Fruit fly (Drosophila melanogaster) whole organism, prepupa: Measurements from ENCODE around the gene prt.

ENCODE experiments used
- Blimp-1 ChIP-seq: fragments of 200-800 bp; sonication (Bioruptor generic); optimal IDR thresholded peaks from 3 replicates; lab custom pipeline; 2017; ENCODE audit warnings: missing biosample characterization, missing genetic modification characterization, mild to moderate bottlenecking, moderate library complexity, missing genetic modification reagents
- CG10631 ChIP-seq: fragments of 200-800 bp; sonication (Bioruptor generic); optimal IDR thresholded peaks from 2 replicates; lab custom pipeline; 2016; ENCODE audit warnings: missing biosample characterization, missing genetic modification characterization
- CG10669 ChIP-seq: fragments of 200-800 bp; sonication (Bioruptor generic); optimal IDR thresholded peaks from 3 replicates; lab custom pipeline; 2018; ENCODE audit warnings: missing biosample characterization, mild to moderate bottlenecking, missing genetic modification characterization, moderate library complexity
- CG11294 ChIP-seq: fragments of 200-800 bp; sonication (Bioruptor generic); IDR thresholded peaks from 2 replicates; pipeline ENCODE4 v1.3.6; 2022; ENCODE audit warnings: missing biosample characterization, missing genetic modification characterization
- CG11762 ChIP-seq: fragments of 200-800 bp; sonication (Bioruptor generic); optimal IDR thresholded peaks from 3 replicates; lab custom pipeline; 2016; ENCODE audit warnings: missing biosample characterization, missing genetic modification characterization; ENCODE audit not compliant: insufficient read depth
- CG11902 ChIP-seq: fragments of 200-800 bp; sonication (Bioruptor generic); optimal IDR thresholded peaks from 3 replicates; lab custom pipeline; 2016; ENCODE audit warnings: missing biosample characterization, missing genetic modification characterization
- CG15336 ChIP-seq: fragments of 200-800 bp; sonication (Bioruptor generic); IDR thresholded peaks from 2 replicates; pipeline ENCODE4 v1.3.6; 2022; ENCODE audit warnings: missing biosample characterization, missing genetic modification characterization
- CG1621 ChIP-seq: fragments of 200-800 bp; sonication (Bioruptor generic); optimal IDR thresholded peaks from 3 replicates; lab custom pipeline; 2018; ENCODE audit warnings: missing biosample characterization, mild to moderate bottlenecking, missing genetic modification characterization
- CG16779 ChIP-seq: fragments of 200-800 bp; sonication (Bioruptor generic); optimal IDR thresholded peaks from 3 replicates; lab custom pipeline; 2017; ENCODE audit warnings: missing biosample characterization, mild to moderate bottlenecking, missing genetic modification characterization
- CG3032 ChIP-seq: fragments of 200-800 bp; optimal IDR thresholded peaks from 2 replicates; lab custom pipeline; 2019; ENCODE audit warnings: missing biosample characterization, mild to moderate bottlenecking, missing genetic modification characterization, moderate library complexity
- CG32006 ChIP-seq: fragments of 200-800 bp; sonication (Bioruptor generic); optimal IDR thresholded peaks from 3 replicates; lab custom pipeline; 2017; ENCODE audit warnings: missing biosample characterization, mild to moderate bottlenecking, missing genetic modification characterization
- CG3919 ChIP-seq: fragments of 200-800 bp; sonication (Bioruptor generic); optimal IDR thresholded peaks from 3 replicates; lab custom pipeline; 2016; ENCODE audit warnings: missing biosample characterization, missing genetic modification characterization
- CG6163 ChIP-seq: fragments of 200-800 bp; sonication (Bioruptor generic); IDR thresholded peaks from 3 replicates; pipeline ENCODE4 v1.3.6; 2022; ENCODE audit warnings: missing biosample characterization, missing genetic modification characterization
- CG6276 ChIP-seq: fragments of 200-800 bp; sonication (Bioruptor generic); optimal IDR thresholded peaks from 2 replicates; lab custom pipeline; 2017; ENCODE audit warnings: missing biosample characterization, mild to moderate bottlenecking, missing genetic modification characterization
- CG6792 ChIP-seq: fragments of 200-800 bp; sonication (Bioruptor generic); optimal IDR thresholded peaks from 3 replicates; lab custom pipeline; 2016; ENCODE audit warnings: missing biosample characterization, missing genetic modification characterization
- CG6808 ChIP-seq: fragments of 200-800 bp; sonication (Bioruptor generic); optimal IDR thresholded peaks from 3 replicates; lab custom pipeline; 2017; ENCODE audit warnings: missing biosample characterization, missing genetic modification characterization, mild to moderate bottlenecking, moderate library complexity, missing genetic modification reagents
- CG6854 ChIP-seq: fragments of 200-800 bp; sonication (Bioruptor generic); optimal IDR thresholded peaks from 2 replicates; lab custom pipeline; 2017; ENCODE audit warnings: missing biosample characterization, mild to moderate bottlenecking, missing genetic modification characterization
- CG7368 ChIP-seq: fragments of 200-800 bp; sonication (Bioruptor generic); optimal IDR thresholded peaks from 3 replicates; lab custom pipeline; 2016; ENCODE audit warnings: missing biosample characterization, missing genetic modification characterization
- CG8119 ChIP-seq: fragments of 200-800 bp; sonication (Bioruptor generic); IDR thresholded peaks from 3 replicates; pipeline ENCODE4 v1.3.6; 2022; ENCODE audit warnings: missing biosample characterization, missing genetic modification characterization
- CG8319 ChIP-seq: fragments of 200-800 bp; sonication (Bioruptor generic); optimal IDR thresholded peaks from 3 replicates; lab custom pipeline; 2016; ENCODE audit warnings: missing biosample characterization, missing genetic modification characterization
- CG8632 ChIP-seq: fragments of 200-800 bp; sonication (Bioruptor generic); optimal IDR thresholded peaks from 3 replicates; lab custom pipeline; 2016; ENCODE audit warnings: missing biosample characterization, missing genetic modification characterization
- Eip75B ChIP-seq: fragments of 200-800 bp; sonication (Bioruptor generic); optimal IDR thresholded peaks from 3 replicates; lab custom pipeline; 2016; ENCODE audit warnings: missing biosample characterization, missing genetic modification characterization
- Eip78C ChIP-seq: fragments of 200-800 bp; sonication (Bioruptor generic); peaks from one replicate; lab custom pipeline; 2016; ENCODE audit warnings: missing biosample characterization, missing genetic modification characterization
- Ets21C ChIP-seq: fragments of 200-800 bp; sonication (Bioruptor generic); optimal IDR thresholded peaks from 3 replicates; lab custom pipeline; 2016; ENCODE audit warnings: missing biosample characterization, missing genetic modification characterization
- Ets96B ChIP-seq: fragments of 200-800 bp; optimal IDR thresholded peaks from 2 replicates; lab custom pipeline; 2019; ENCODE audit warnings: missing biosample characterization, mild to moderate bottlenecking, missing genetic modification characterization, moderate library complexity
- Gug ChIP-seq: fragments of 200-800 bp; sonication (Bioruptor generic); IDR thresholded peaks from 2 replicates; pipeline ENCODE4 v1.3.6; 2022; ENCODE audit warnings: missing biosample characterization, missing genetic modification characterization
- Hr38 ChIP-seq: sonication (Bioruptor generic); optimal IDR thresholded peaks from 2 replicates; lab custom pipeline; 2016; ENCODE audit warnings: missing biosample characterization, missing genetic modification characterization
- Hr4 ChIP-seq: fragments of 200-800 bp; sonication (Bioruptor generic); optimal IDR thresholded peaks from 3 replicates; lab custom pipeline; 2016; ENCODE audit warnings: missing biosample characterization, missing genetic modification characterization
- Lpt ChIP-seq: fragments of 200-800 bp; sonication (Bioruptor generic); optimal IDR thresholded peaks from 3 replicates; lab custom pipeline; 2016; ENCODE audit warnings: missing biosample characterization, missing genetic modification characterization
- Met ChIP-seq: fragments of 200-800 bp; sonication (Bioruptor generic); optimal IDR thresholded peaks from 3 replicates; lab custom pipeline; 2016; ENCODE audit warnings: missing biosample characterization, missing genetic modification characterization
- OdsH ChIP-seq: fragments of 200-800 bp; sonication (Bioruptor generic); optimal IDR thresholded peaks from 3 replicates; lab custom pipeline; 2016; ENCODE audit warnings: missing biosample characterization, missing genetic modification characterization
- Smox ChIP-seq: fragments of 200-800 bp; sonication (Bioruptor generic); optimal IDR thresholded peaks from 3 replicates; lab custom pipeline; 2016; ENCODE audit warnings: missing biosample characterization, missing genetic modification characterization
- Sox102F ChIP-seq: fragments of 200-800 bp; sonication (Bioruptor generic); optimal IDR thresholded peaks from 2 replicates; lab custom pipeline; 2016; ENCODE audit warnings: missing biosample characterization, mild to moderate bottlenecking, missing genetic modification characterization
- Sox14 ChIP-seq: fragments of 200-800 bp; sonication (Bioruptor generic); optimal IDR thresholded peaks from 3 replicates; lab custom pipeline; 2016; ENCODE audit warnings: missing biosample characterization, missing genetic modification characterization
- achi ChIP-seq: fragments of 200-800 bp; sonication (Bioruptor generic); optimal IDR thresholded peaks from 3 replicates; lab custom pipeline; 2016; ENCODE audit warnings: missing biosample characterization, missing genetic modification characterization
- cyc ChIP-seq: fragments of 200-800 bp; sonication (Bioruptor generic); optimal IDR thresholded peaks from 3 replicates; lab custom pipeline; 2016; ENCODE audit warnings: missing biosample characterization, missing genetic modification characterization
- dac ChIP-seq: fragments of 200-800 bp; sonication (Bioruptor generic); optimal IDR thresholded peaks from 2 replicates; lab custom pipeline; 2017; ENCODE audit warnings: missing biosample characterization, mild to moderate bottlenecking, missing genetic modification characterization
- dsx ChIP-seq: fragments of 200-800 bp; optimal IDR thresholded peaks from 3 replicates; lab custom pipeline; 2019; ENCODE audit warnings: missing biosample characterization, mild to moderate bottlenecking, missing genetic modification characterization, moderate library complexity; ENCODE audit not compliant: poor library complexity, severe bottlenecking
- eg ChIP-seq: fragments of 200-800 bp; sonication (Bioruptor generic); IDR thresholded peaks from 3 replicates; pipeline ENCODE4 v1.3.6; 2022; ENCODE audit warnings: missing biosample characterization, missing genetic modification characterization
- esn ChIP-seq: fragments of 200-800 bp; sonication (Bioruptor generic); optimal IDR thresholded peaks from 2 replicates; lab custom pipeline; 2016; ENCODE audit warnings: missing biosample characterization, mild to moderate bottlenecking, missing genetic modification characterization, moderate library complexity
- fd85E ChIP-seq: fragments of 200-800 bp; sonication (Bioruptor generic); optimal IDR thresholded peaks from 3 replicates; lab custom pipeline; 2016; ENCODE audit warnings: missing biosample characterization, missing genetic modification characterization
- lz ChIP-seq: fragments of 200-800 bp; sonication (Bioruptor generic); optimal IDR thresholded peaks from 3 replicates; lab custom pipeline; 2016; ENCODE audit warnings: missing biosample characterization, missing genetic modification characterization
- net ChIP-seq: fragments of 200-800 bp; sonication (Bioruptor generic); optimal IDR thresholded peaks from 3 replicates; lab custom pipeline; 2016; ENCODE audit warnings: missing biosample characterization, missing genetic modification characterization
- pdm3 ChIP-seq: fragments of 200-800 bp; sonication (Bioruptor generic); optimal IDR thresholded peaks from 3 replicates; lab custom pipeline; 2016; ENCODE audit warnings: missing biosample characterization, missing genetic modification characterization
- salr ChIP-seq, 2 experiments: fragments of 200-800 bp; sonication (Bioruptor generic); optimal IDR thresholded peaks; 3 replicates each; lab custom pipeline; 2016 to 2018; ENCODE audit warnings: missing biosample characterization in 2 of 2, missing genetic modification characterization in 2 of 2, mild to moderate bottlenecking in 1 of 2
- spab ChIP-seq: fragments of 200-800 bp; sonication (Bioruptor generic); optimal IDR thresholded peaks from 2 replicates; lab custom pipeline; 2017; ENCODE audit warnings: missing biosample characterization, mild to moderate bottlenecking, missing genetic modification characterization, missing genetic modification reagents
- ss ChIP-seq, 2 experiments: fragments of 200-800 bp; sonication (Bioruptor generic); optimal IDR thresholded peaks; 2 replicates in 1 of 2; 3 replicates in 1 of 2; lab custom pipeline; 2017 to 2018; ENCODE audit warnings: mild to moderate bottlenecking in 2 of 2, missing biosample characterization in 2 of 2, missing genetic modification characterization in 2 of 2, moderate library complexity in 1 of 2
- svp ChIP-seq: fragments of 200-800 bp; sonication (Bioruptor generic); peaks from one replicate; lab custom pipeline; 2016; ENCODE audit warnings: missing biosample characterization, missing genetic modification characterization
- topi ChIP-seq: fragments of 200-800 bp; sonication (Bioruptor generic); optimal IDR thresholded peaks from 3 replicates; lab custom pipeline; 2016; ENCODE audit warnings: missing biosample characterization, missing genetic modification characterization
- vri ChIP-seq: fragments of 200-800 bp; sonication (Bioruptor generic); optimal IDR thresholded peaks from 3 replicates; lab custom pipeline; 2016; ENCODE audit warnings: missing biosample characterization, mild to moderate bottlenecking, missing genetic modification characterization

Gene prt

DNA sequence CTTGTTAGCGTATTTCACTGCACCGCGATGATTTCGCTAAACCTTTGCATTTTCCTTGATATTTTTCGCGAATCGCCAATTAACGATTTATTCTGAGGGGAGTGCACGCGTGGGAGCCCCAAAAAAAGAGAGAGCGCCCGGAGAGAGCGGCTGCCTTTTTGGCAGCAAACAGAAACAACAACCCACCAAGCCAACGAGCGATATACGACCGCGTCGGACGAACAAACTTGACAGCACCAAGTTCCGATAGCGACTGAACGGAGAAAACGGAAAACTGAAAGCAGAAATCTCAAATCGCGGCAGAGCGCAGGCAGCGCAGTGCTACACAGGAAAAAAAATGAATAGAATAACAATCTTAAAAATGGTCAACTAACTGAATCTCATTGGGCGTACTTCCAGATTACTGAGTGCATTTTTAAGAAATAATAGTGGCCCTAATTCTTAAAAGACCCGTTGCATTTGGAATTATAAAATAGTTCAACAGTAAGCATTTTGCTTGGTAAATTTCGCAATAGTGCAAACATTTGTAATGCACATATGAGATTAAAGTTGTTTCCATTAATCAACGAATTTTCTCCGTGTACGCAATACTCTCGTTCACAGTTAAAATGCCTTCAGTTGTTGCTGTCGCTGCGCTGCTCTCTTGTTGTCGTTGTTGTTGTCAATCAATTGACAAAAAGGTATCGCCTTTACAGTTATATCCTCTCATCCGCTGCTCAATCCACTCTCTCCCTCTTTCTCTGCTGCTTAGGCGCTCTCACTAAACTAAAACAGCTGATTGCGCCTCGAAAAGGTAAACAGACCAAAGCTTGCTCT lies 29.2 kb downstream of the prt start, which contains the start of gene CG31145:
TSS of gene CG31145 (minus strand) at position 259 of the 816 bp plus-strand sequence.
- TF ChIP-seq CG10631 (GFP tag; lab: Kevin White, UChicago): peak; percentile 100
- peak; percentile 98 for TF ChIP-seq Blimp-1
- TF ChIP-seq Eip75B (GFP tag; lab: Kevin White, UChicago): peak; percentile 100
- peak; percentile 99 for TF ChIP-seq CG11902
- peak; percentile 100 for TF ChIP-seq CG8119 (GFP tag; lab: Robert Waterston, UW)
- TF ChIP-seq dsx (GFP tag; lab: Kevin White, UChicago): peak; percentile 98
- peak; percentile 99 for TF ChIP-seq spab
- peak; percentile 99 for TF ChIP-seq eg (GFP tag; lab: Robert Waterston, UW)
- peak; percentile 100 for TF ChIP-seq esn (GFP tag; lab: Kevin White, UChicago)
- peak; percentile 99 for TF ChIP-seq CG6163 (GFP tag; lab: Robert Waterston, UW)
- TF ChIP-seq CG1621 (tag; lab: Kevin White, UChicago): peak; percentile 99
- peak; percentile 100 for TF ChIP-seq CG32006
- peak; percentile 98 for TF ChIP-seq CG6808
- peak; percentile 100 for TF ChIP-seq net (GFP tag; lab: Kevin White, UChicago)
- peak; percentile 100 for TF ChIP-seq Sox14
- peak; percentile 100 for TF ChIP-seq Smox (GFP tag; lab: Kevin White, UChicago)
- peak; percentile 100 for TF ChIP-seq Met
- TF ChIP-seq CG6276: peak; percentile 100
- peak; percentile 99 for TF ChIP-seq CG6854
- peak; percentile 100 for TF ChIP-seq CG11762
- peak; percentile 98 for TF ChIP-seq vri (GFP tag; lab: Kevin White, UChicago)
- peak; percentile 100 for TF ChIP-seq OdsH (GFP tag; lab: Kevin White, UChicago)
- TF ChIP-seq salr (GFP tag; optimal IDR thresholded peaks at IDR 0.05; lab: Kevin White, UChicago): peak; percentile 98 to 100
- TF ChIP-seq CG16779 (tag; lab: Kevin White, UChicago): peak; percentile 99
- peak; percentile 100 for TF ChIP-seq dac (GFP tag; lab: Kevin White, UChicago)
- peak; percentile 100 for TF ChIP-seq CG6792
- peak; percentile 100 for TF ChIP-seq topi
- peak; percentile 97 to 99 for TF ChIP-seq ss (GFP tag; optimal IDR thresholded peaks at IDR 0.05; lab: Kevin White, UChicago)
- TF ChIP-seq fd85E (GFP tag; lab: Kevin White, UChicago): peak; percentile 98
- TF ChIP-seq lz (GFP tag; lab: Kevin White, UChicago): peak; percentile 100
- peak; percentile 100 for TF ChIP-seq svp
- TF ChIP-seq CG15336: peak; percentile 100
- peak; percentile 99 for TF ChIP-seq CG7368 (GFP tag; lab: Kevin White, UChicago)
- peak; percentile 100 for TF ChIP-seq Sox102F
- peak; percentile 99 for TF ChIP-seq achi
- peak; percentile 99 for TF ChIP-seq CG8319 (GFP tag; lab: Kevin White, UChicago)
- peak; percentile 100 for TF ChIP-seq pdm3 (GFP tag; lab: Kevin White, UChicago)
- TF ChIP-seq CG3032 (tag; lab: Kevin White, UChicago): peak; percentile 99
- TF ChIP-seq CG3919: peak; percentile 100
- TF ChIP-seq Ets21C (GFP tag; lab: Kevin White, UChicago): peak; percentile 99
- TF ChIP-seq Hr4 (GFP tag; lab: Kevin White, UChicago): peak; percentile 100
- TF ChIP-seq cyc (GFP tag; lab: Kevin White, UChicago): peak; percentile 99
- TF ChIP-seq CG11294 (GFP tag; lab: Robert Waterston, UW): peak; percentile 99
- TF ChIP-seq Eip78C (GFP tag; lab: Kevin White, UChicago): peak; percentile 100
- TF ChIP-seq Ets96B (tag; lab: Kevin White, UChicago): peak; percentile 99
- peak; percentile 94 for TF ChIP-seq Hr38 (GFP tag; lab: Kevin White, UChicago)
- peak; percentile 100 for TF ChIP-seq CG8632 (GFP tag; lab: Kevin White, UChicago)
- peak; percentile 99 for TF ChIP-seq Gug (GFP tag; lab: Robert Waterston, UW)
- peak; percentile 100 for TF ChIP-seq Lpt
- peak; percentile 100 for TF ChIP-seq CG10669 (GFP tag; lab: Kevin White, UChicago)
